Worm (Caenorhabditis elegans) whole organism, mixed stage, embryonic: ENCODE data around the gene slc-36.1.

Experiments used
- ces-1 ChIP-seq: fragments of 150-350 bp; optimal IDR thresholded peaks from 2 replicates; lab custom pipeline; 2014; ENCODE audit warnings: missing biosample characterization, missing genetic modification reagents, missing genetic modification characterization
- lsy-2 ChIP-seq: fragments of 150-350 bp; optimal IDR thresholded peaks from 2 replicates; lab custom pipeline; 2014; ENCODE audit warnings: missing biosample characterization, missing genetic modification characterization
- nhr-28 ChIP-seq: fragments of 150-350 bp; optimal IDR thresholded peaks from 2 replicates; lab custom pipeline; 2014; ENCODE audit warnings: missing biosample characterization, missing genetic modification characterization
- pha-4 ChIP-seq: fragments of 150-350 bp; optimal IDR thresholded peaks from 2 replicates; lab custom pipeline; 2018; ENCODE audit warnings: missing biosample characterization, missing genetic modification reagents, missing genetic modification characterization
- sem-2 ChIP-seq: fragments of 200-800 bp; sonication (Bioruptor generic); optimal IDR thresholded peaks from 2 replicates; lab custom pipeline; 2018; ENCODE audit warnings: mild to moderate bottlenecking, missing genetic modification characterization, missing compliant biosample characterization
- snpc-4 ChIP-seq: fragments of 150-350 bp; optimal IDR thresholded peaks from 2 replicates; lab custom pipeline; 2014; ENCODE audit warnings: missing biosample characterization, missing genetic modification characterization

ce11 chrIII:13314636-13315035 lies 7.3 kb downstream of the slc-36.1 start:
- no peak for TF ChIP-seq snpc-4
- TF ChIP-seq nhr-28 (tag; lab: Kevin White, UChicago), result no peak
- TF ChIP-seq lsy-2 (tag; lab: Kevin White, UChicago), result no peak
- no peak for TF ChIP-seq sem-2 (GFP tag; lab: Kevin White, UChicago)
- TF ChIP-seq ces-1 (GFP tag; lab: Kevin White, UChicago), result no peak
- no peak for TF ChIP-seq pha-4 (tag; lab: Kevin White, UChicago)
